Worm (Caenorhabditis elegans) whole organism, young adult: Measurements from ENCODE around the gene T26H5.8.

ENCODE experiments used
- B0019.2 ChIP-seq: fragments of 200-800 bp; sonication (Bioruptor generic); conservative IDR thresholded peaks from 2 replicates; pipeline ENCODE4 v1.3.6; 2022; ENCODE audit warnings: missing genetic modification reagents, missing genetic modification characterization, missing compliant biosample characterization
- B0261.1 ChIP-seq: sonication (generic microtip); optimal IDR thresholded peaks from 2 replicates; lab custom pipeline; 2016; ENCODE audit warnings: mild to moderate bottlenecking, missing genetic modification characterization, moderate library complexity, missing compliant biosample characterization
- B0336.3 ChIP-seq: fragments of 200-800 bp; sonication (Bioruptor generic); IDR thresholded peaks from 2 replicates; pipeline ENCODE4 v1.3.6; 2022; ENCODE audit warnings: missing genetic modification characterization, missing compliant biosample characterization
- C06A6.2 ChIP-seq: fragments of 200-800 bp; sonication (Bioruptor generic); conservative IDR thresholded peaks from 2 replicates; pipeline ENCODE4 v1.3.6; 2022; ENCODE audit warnings: missing genetic modification characterization, missing compliant biosample characterization
- F22D6.2 ChIP-seq: sonication (generic microtip); optimal IDR thresholded peaks from 2 replicates; lab custom pipeline; 2016; ENCODE audit warnings: mild to moderate bottlenecking, missing genetic modification characterization, missing compliant biosample characterization
- F33H1.4 ChIP-seq: fragments of 200-800 bp; sonication (Bioruptor generic); IDR thresholded peaks from 2 replicates; pipeline ENCODE4 v1.3.6; 2022; ENCODE audit warnings: missing genetic modification reagents, missing genetic modification characterization, missing compliant biosample characterization
- F39B2.1 ChIP-seq: fragments of 200-800 bp; sonication (Bioruptor generic); IDR thresholded peaks from 2 replicates; pipeline ENCODE4 v1.3.6; 2022; ENCODE audit warnings: missing genetic modification reagents, missing genetic modification characterization, missing compliant biosample characterization
- K12H6.12 ChIP-seq: fragments of 200-800 bp; sonication (Bioruptor generic); optimal IDR thresholded peaks from 2 replicates; lab custom pipeline; 2018; ENCODE audit warnings: mild to moderate bottlenecking, missing genetic modification characterization, missing compliant biosample characterization
- Y53F4B.3 ChIP-seq: fragments of 200-800 bp; sonication (Bioruptor generic); IDR thresholded peaks from 2 replicates; pipeline ENCODE4 v1.3.6; 2022; ENCODE audit warnings: missing genetic modification reagents, missing genetic modification characterization, missing compliant biosample characterization
- Y56A3A.18 ChIP-seq: fragments of 200-800 bp; sonication (Bioruptor generic); IDR thresholded peaks from 2 replicates; pipeline ENCODE4 v1.3.6; 2022; ENCODE audit warnings: missing genetic modification reagents, missing genetic modification characterization, missing compliant biosample characterization
- Y67H2A.10 ChIP-seq: fragments of 200-800 bp; sonication (Bioruptor generic); conservative IDR thresholded peaks from 2 replicates; pipeline ENCODE4 v1.3.6; 2022; ENCODE audit warnings: missing genetic modification reagents, missing genetic modification characterization, missing compliant biosample characterization
- Y79H2A.3 ChIP-seq: fragments of 200-800 bp; sonication (Bioruptor generic); conservative IDR thresholded peaks from 2 replicates; pipeline ENCODE4 v1.3.6; 2022; ENCODE audit warnings: missing genetic modification reagents, missing genetic modification characterization, missing compliant biosample characterization
- akir-1 ChIP-seq: fragments of 200-800 bp; sonication (Bioruptor generic); optimal IDR thresholded peaks from 2 replicates; lab custom pipeline; 2018; ENCODE audit warnings: mild to moderate bottlenecking, missing genetic modification characterization, moderate library complexity, missing compliant biosample characterization
- ama-1 ChIP-seq, 3 experiments: fragments of 150-350 bp in 1 of 3; sonication (generic microtip) in 2 of 3; optimal IDR thresholded peaks; 2 replicates each; lab custom pipeline; 2014 to 2018; ENCODE audit warnings: missing biosample characterization in 2 of 3, missing genetic modification characterization in 2 of 3, missing genetic modification reagents in 2 of 3
- aptf-2 ChIP-seq: fragments of 200-800 bp; sonication (Bioruptor generic); conservative IDR thresholded peaks from 2 replicates; pipeline ENCODE4 v1.3.6; 2022; ENCODE audit warnings: missing genetic modification reagents, missing genetic modification characterization, missing compliant biosample characterization
- attf-3 ChIP-seq: fragments of 200-800 bp; sonication (Bioruptor generic); conservative IDR thresholded peaks from 2 replicates; pipeline ENCODE4 v1.3.6; 2022; ENCODE audit warnings: missing genetic modification reagents, missing genetic modification characterization, missing compliant biosample characterization
- attf-6 ChIP-seq: fragments of 200-800 bp; sonication (Bioruptor generic); IDR thresholded peaks from 2 replicates; pipeline ENCODE4 v1.3.6; 2022; ENCODE audit warnings: missing genetic modification reagents, missing genetic modification characterization, missing compliant biosample characterization
- bed-2 ChIP-seq: fragments of 200-800 bp; sonication (Bioruptor generic); IDR thresholded peaks from 2 replicates; pipeline ENCODE4 v1.3.6; 2022; ENCODE audit warnings: missing genetic modification reagents, missing genetic modification characterization, missing compliant biosample characterization
- cebp-2 ChIP-seq: fragments of 200-800 bp; sonication (Bioruptor generic); IDR thresholded peaks from 2 replicates; pipeline ENCODE4 v1.3.6; 2022; ENCODE audit warnings: missing genetic modification characterization, missing compliant biosample characterization
- ceh-58 ChIP-seq: fragments of 200-800 bp; sonication (Bioruptor generic); IDR thresholded peaks from 2 replicates; pipeline ENCODE4 v1.3.6; 2022; ENCODE audit warnings: missing genetic modification characterization, missing compliant biosample characterization
- ceh-79 ChIP-seq: sonication (generic microtip); optimal IDR thresholded peaks from 2 replicates; lab custom pipeline; 2017; ENCODE audit warnings: mild to moderate bottlenecking, missing genetic modification characterization, missing compliant biosample characterization
- chd-7 ChIP-seq: sonication (generic microtip); optimal IDR thresholded peaks from 2 replicates; lab custom pipeline; 2016; ENCODE audit warnings: mild to moderate bottlenecking, missing genetic modification characterization, moderate library complexity, missing compliant biosample characterization
- die-1 ChIP-seq: sonication (generic microtip); optimal IDR thresholded peaks from 2 replicates; lab custom pipeline; 2016; ENCODE audit warnings: missing genotype, mild to moderate bottlenecking, missing genetic modification characterization, missing compliant biosample characterization
- efl-1 ChIP-seq: fragments of 150-350 bp; optimal IDR thresholded peaks from 2 replicates; lab custom pipeline; 2014; ENCODE audit warnings: missing biosample characterization, missing genetic modification reagents, missing genetic modification characterization
- ekl-4 ChIP-seq: fragments of 200-800 bp; sonication (Bioruptor generic); IDR thresholded peaks from 2 replicates; pipeline ENCODE4 v1.3.6; 2022; ENCODE audit warnings: missing genetic modification reagents, missing genetic modification characterization, missing compliant biosample characterization
- gei-17 ChIP-seq: fragments of 200-800 bp; sonication (Bioruptor generic); optimal IDR thresholded peaks from 2 replicates; lab custom pipeline; 2018; ENCODE audit warnings: mild to moderate bottlenecking, missing genetic modification characterization, missing compliant biosample characterization
- hmg-20 ChIP-seq: fragments of 200-800 bp; sonication (Bioruptor generic); IDR thresholded peaks from 2 replicates; pipeline ENCODE4 v1.3.6; 2022; ENCODE audit warnings: missing genetic modification reagents, missing genetic modification characterization, missing compliant biosample characterization
- hrde-1 ChIP-seq: sonication (generic microtip); optimal IDR thresholded peaks from 2 replicates; lab custom pipeline; 2016; ENCODE audit warnings: missing genetic modification characterization, mild to moderate bottlenecking, missing compliant biosample characterization, moderate library complexity, missing genotype, missing genetic modification reagents, borderline replicate concordance
- let-526 ChIP-seq: fragments of 200-800 bp; sonication (Bioruptor generic); IDR thresholded peaks from 2 replicates; pipeline ENCODE4 v1.3.6; 2022; ENCODE audit warnings: missing genetic modification reagents, missing genetic modification characterization, missing compliant biosample characterization
- let-607 ChIP-seq, 2 experiments: fragments of 200-800 bp in 1 of 2; sonication (Bioruptor generic) in 1 of 2; sonication (generic microtip) in 1 of 2; optimal IDR thresholded peaks; 2 replicates each; lab custom pipeline; 2016 to 2018; ENCODE audit warnings: mild to moderate bottlenecking in 2 of 2, missing compliant biosample characterization in 2 of 2, missing genetic modification characterization in 2 of 2, moderate library complexity in 2 of 2, missing genotype in 1 of 2
- lin-26 ChIP-seq: fragments of 200-800 bp; sonication (Bioruptor generic); IDR thresholded peaks from 2 replicates; pipeline ENCODE4 v1.3.6; 2022; ENCODE audit warnings: missing genetic modification reagents, missing genetic modification characterization, missing compliant biosample characterization
- lsl-1 ChIP-seq: fragments of 200-800 bp; sonication (Bioruptor generic); optimal IDR thresholded peaks from 2 replicates; lab custom pipeline; 2018; ENCODE audit warnings: mild to moderate bottlenecking, missing genetic modification characterization, moderate library complexity, missing compliant biosample characterization
- lsy-27 ChIP-seq: sonication (generic microtip); optimal IDR thresholded peaks from 2 replicates; lab custom pipeline; 2017; ENCODE audit warnings: missing genetic modification characterization, mild to moderate bottlenecking, missing compliant biosample characterization, antibody characterized with exemption, missing genotype, borderline replicate concordance; ENCODE audit not compliant: insufficient read depth
- madf-3 ChIP-seq: fragments of 200-800 bp; sonication (Bioruptor generic); IDR thresholded peaks from 2 replicates; pipeline ENCODE4 v1.3.6; 2022; ENCODE audit warnings: missing genetic modification reagents, missing genetic modification characterization, missing compliant biosample characterization
- madf-6 ChIP-seq: fragments of 200-800 bp; sonication (Bioruptor generic); IDR thresholded peaks from 2 replicates; pipeline ENCODE4 v1.3.6; 2022; ENCODE audit warnings: missing genetic modification reagents, missing genetic modification characterization, missing compliant biosample characterization
- nfya-2 ChIP-seq: fragments of 200-800 bp; sonication (Bioruptor generic); IDR thresholded peaks from 2 replicates; pipeline ENCODE4 v1.3.6; 2022; ENCODE audit warnings: missing genetic modification reagents, missing genetic modification characterization, missing compliant biosample characterization
- nhr-179 ChIP-seq: sonication (generic microtip); optimal IDR thresholded peaks from 2 replicates; lab custom pipeline; 2016; ENCODE audit warnings: mild to moderate bottlenecking, missing genetic modification characterization, missing compliant biosample characterization
- nhr-27 ChIP-seq: fragments of 200-800 bp; sonication (Bioruptor generic); optimal IDR thresholded peaks from 2 replicates; lab custom pipeline; 2018; ENCODE audit warnings: mild to moderate bottlenecking, missing genetic modification characterization, moderate library complexity, missing compliant biosample characterization
- nhr-90 ChIP-seq: sonication (generic microtip); optimal IDR thresholded peaks from 2 replicates; lab custom pipeline; 2016; ENCODE audit warnings: missing genotype, mild to moderate bottlenecking, missing genetic modification characterization, missing compliant biosample characterization
- snpc-1.1 ChIP-seq: sonication (generic microtip); optimal IDR thresholded peaks from 2 replicates; lab custom pipeline; 2017; ENCODE audit warnings: missing genetic modification characterization, mild to moderate bottlenecking, missing compliant biosample characterization, antibody characterized with exemption, moderate library complexity, missing genotype, missing genetic modification reagents; ENCODE audit not compliant: insufficient read depth
- snpc-1.3 ChIP-seq: sonication (generic microtip); optimal IDR thresholded peaks from 2 replicates; lab custom pipeline; 2017; ENCODE audit warnings: missing genetic modification characterization, mild to moderate bottlenecking, missing compliant biosample characterization, antibody characterized with exemption, moderate library complexity, missing genotype, missing genetic modification reagents; ENCODE audit not compliant: insufficient read depth
- snpc-4 ChIP-seq, 5 experiments: fragments of 150-350 bp in 1 of 5; sonication (generic microtip) in 4 of 5; optimal IDR thresholded peaks; 2 replicates each; lab custom pipeline; 2014 to 2018; ENCODE audit warnings: missing genetic modification characterization in 5 of 5, missing biosample characterization in 3 of 5, antibody characterized with exemption in 2 of 5, mild to moderate bottlenecking in 2 of 5, missing compliant biosample characterization in 2 of 5, missing genotype in 2 of 5, moderate library complexity in 2 of 5, missing genetic modification reagents in 1 of 5
- tbp1 ChIP-seq: fragments of 200-800 bp; sonication (Bioruptor generic); optimal IDR thresholded peaks from 2 replicates; lab custom pipeline; 2018; ENCODE audit warnings: mild to moderate bottlenecking, missing genetic modification characterization, missing compliant biosample characterization
- unc-62 ChIP-seq: fragments of 150-350 bp; optimal IDR thresholded peaks from 2 replicates; lab custom pipeline; 2014; ENCODE audit warnings: missing biosample characterization, missing genetic modification reagents, missing genetic modification characterization
- xnd-1 ChIP-seq: sonication (generic microtip); optimal IDR thresholded peaks from 2 replicates; lab custom pipeline; 2016; ENCODE audit warnings: missing genotype, missing genetic modification reagents, missing genetic modification characterization, missing compliant biosample characterization
- ztf-18 ChIP-seq: sonication (generic microtip); optimal IDR thresholded peaks from 2 replicates; lab custom pipeline; 2016; ENCODE audit warnings: missing genotype, mild to moderate bottlenecking, missing genetic modification characterization, missing compliant biosample characterization
- ztf-3 ChIP-seq: fragments of 200-800 bp; sonication (Bioruptor generic); optimal IDR thresholded peaks from 2 replicates; lab custom pipeline; 2018; ENCODE audit warnings: mild to moderate bottlenecking, missing genetic modification characterization, missing compliant biosample characterization

T26H5.8 gene

ce11 chrV:15479825-15480224 lies 47.3 kb upstream of the T26H5.8 start (continued):
- TF ChIP-seq K12H6.12 (tag; lab: Kevin White, UChicago), result no peak
- TF ChIP-seq madf-6, result peak; percentile 61
- TF ChIP-seq lsl-1, result peak; percentile 27
- no peak for TF ChIP-seq ztf-3
- TF ChIP-seq F22D6.2 (tag; lab: Kevin White, UChicago), result no peak
- TF ChIP-seq Y79H2A.3 (GFP tag; lab: Robert Waterston, UW), result no peak
- TF ChIP-seq die-1 (tag; lab: Kevin White, UChicago), result peak; percentile 55
- TF ChIP-seq Y67H2A.10, result no peak
- TF ChIP-seq unc-62 (GFP tag; lab: Kevin White, UChicago), result no peak
- TF ChIP-seq ekl-4 (GFP tag; lab: Robert Waterston, UW), result no peak
- peak; percentile 90 for TF ChIP-seq snpc-4 (GFP tag; optimal IDR thresholded peaks at IDR 0.05; lab: Kevin White, UChicago)
- TF ChIP-seq snpc-4 (tag; optimal IDR thresholded peaks at IDR 0.05; lab: Kevin White, UChicago), result peak; percentile 88 to 93 (median 92)
- no peak for TF ChIP-seq hmg-20
- TF ChIP-seq B0261.1 (tag; lab: Kevin White, UChicago), result peak; percentile 83
- no peak for TF ChIP-seq aptf-2 (GFP tag; lab: Robert Waterston, UW)
- TF ChIP-seq B0019.2, result no peak
- TF ChIP-seq chd-7 (tag; lab: Kevin White, UChicago), result no peak
- peak; percentile 88 for TF ChIP-seq tbp1 (GFP tag; lab: Kevin White, UChicago)
- TF ChIP-seq B0336.3 (GFP tag; lab: Robert Waterston, UW), result no peak
- no peak for TF ChIP-seq efl-1 (GFP tag; lab: Kevin White, UChicago)
- TF ChIP-seq attf-3 (GFP tag; lab: Robert Waterston, UW), result no peak
- no peak for TF ChIP-seq madf-3 (GFP tag; lab: Robert Waterston, UW)
- TF ChIP-seq nhr-90, result peak; percentile 63
- TF ChIP-seq cebp-2, result no peak
- no peak for TF ChIP-seq ama-1 (optimal IDR thresholded peaks at IDR 0.05; lab: Kevin White, UChicago)
- TF ChIP-seq ama-1 (GFP tag; optimal IDR thresholded peaks at IDR 0.05; lab: Kevin White, UChicago), result peak in 1 of 2 experiments; percentile 46
- TF ChIP-seq gei-17 (GFP tag; lab: Kevin White, UChicago), result no peak
- no peak for TF ChIP-seq ceh-79 (tag; lab: Kevin White, UChicago)
- TF ChIP-seq nhr-179, result no peak
- TF ChIP-seq ceh-58 (GFP tag; lab: Robert Waterston, UW), result no peak
- 0 out of 2 replicates have a peak, but pooled peaks have one; percentile 35 for TF ChIP-seq attf-6 (GFP tag; lab: Robert Waterston, UW)
- TF ChIP-seq akir-1, result no peak
- no peak for TF ChIP-seq F39B2.1 (GFP tag; lab: Robert Waterston, UW)
- TF ChIP-seq hrde-1 (tag; lab: Kevin White, UChicago), result no peak
- peak in 1 of 2 experiments; percentile 4 for TF ChIP-seq let-607 (tag; optimal IDR thresholded peaks at IDR 0.05; lab: Kevin White, UChicago)
- peak; percentile 21; the same call in 1 of the 2 replicates for TF ChIP-seq F33H1.4 (GFP tag; lab: Robert Waterston, UW)
- peak; percentile 52 for TF ChIP-seq snpc-1.3 (tag; lab: Kevin White, UChicago)
- TF ChIP-seq lsy-27 (tag; lab: Kevin White, UChicago), result no peak
- no peak for TF ChIP-seq nhr-27 (tag; lab: Kevin White, UChicago)
- no peak for TF ChIP-seq nfya-2 (GFP tag; lab: Robert Waterston, UW)
- TF ChIP-seq let-526 (GFP tag; lab: Robert Waterston, UW), result no peak
- peak; percentile 94 for TF ChIP-seq snpc-1.1 (tag; lab: Kevin White, UChicago)
- TF ChIP-seq ztf-18 (tag; lab: Kevin White, UChicago), result peak; percentile 41
- TF ChIP-seq xnd-1 (tag; lab: Kevin White, UChicago), result no peak
- no peak for TF ChIP-seq C06A6.2 (GFP tag; lab: Robert Waterston, UW)
- TF ChIP-seq Y56A3A.18 (GFP tag; lab: Robert Waterston, UW), result no peak
- TF ChIP-seq lin-26 (GFP tag; lab: Robert Waterston, UW), result no peak
- TF ChIP-seq bed-2, result no peak
- TF ChIP-seq Y53F4B.3 (GFP tag; lab: Robert Waterston, UW), result no peak
